Worm (Caenorhabditis elegans): ENCODE data around the gene fipr-6.

The fipr-6 gene

DNA sequence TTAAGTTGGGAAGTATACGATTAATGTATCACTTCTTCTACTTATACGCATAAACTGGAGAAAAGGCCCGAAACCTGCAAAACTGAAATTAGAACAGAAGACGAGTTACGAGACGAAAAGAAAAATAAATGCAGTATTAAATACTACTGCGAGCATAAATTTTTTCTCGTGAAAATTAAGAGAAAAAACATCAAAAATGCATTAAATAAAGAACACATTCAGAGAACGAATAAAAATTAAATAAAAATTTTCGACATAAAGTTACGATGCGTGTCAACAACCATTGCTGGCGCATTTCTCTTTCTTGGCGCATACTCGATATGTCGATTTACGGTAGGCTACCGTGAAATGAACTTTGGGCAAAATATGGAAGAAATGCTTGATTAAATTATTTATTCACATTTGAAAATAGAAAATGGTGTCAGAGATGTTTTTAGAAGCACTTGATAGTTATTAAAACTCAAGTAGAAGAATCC is 26.1 kb upstream of the fipr-6 start, which contains the start of the genes ZK856.19 and ZK856.11:
Gene ZK856.19 (minus strand): TSS at position 51 of the 476 bp plus-strand sequence.
Gene ZK856.11 (minus strand): TSS at position 76 of the 476 bp plus-strand sequence.
- TF ChIP-seq ztf-23 (GFP tag; IDR thresholded peaks at IDR 0.05) (no peak), tab-1 (GFP tag; IDR thresholded peaks at IDR 0.05) (no peak), T22C8.4 (GFP tag; IDR thresholded peaks at IDR 0.05) (no peak), med-1 (GFP tag; optimal IDR thresholded peaks at IDR 0.05; ENCODE audit: insufficient read depth) (no peak), ztf-29 (GFP tag; IDR thresholded peaks at IDR 0.05) (no peak), ref-1 (GFP tag; conservative IDR thresholded peaks at IDR 0.05) (no peak), flt-1 (GFP tag; IDR thresholded peaks at IDR 0.05) (no peak), cog-1 (tag; optimal IDR thresholded peaks at IDR 0.05) (no peak), klf-2 (GFP tag; conservative IDR thresholded peaks at IDR 0.05) (no peak)

DNA sequence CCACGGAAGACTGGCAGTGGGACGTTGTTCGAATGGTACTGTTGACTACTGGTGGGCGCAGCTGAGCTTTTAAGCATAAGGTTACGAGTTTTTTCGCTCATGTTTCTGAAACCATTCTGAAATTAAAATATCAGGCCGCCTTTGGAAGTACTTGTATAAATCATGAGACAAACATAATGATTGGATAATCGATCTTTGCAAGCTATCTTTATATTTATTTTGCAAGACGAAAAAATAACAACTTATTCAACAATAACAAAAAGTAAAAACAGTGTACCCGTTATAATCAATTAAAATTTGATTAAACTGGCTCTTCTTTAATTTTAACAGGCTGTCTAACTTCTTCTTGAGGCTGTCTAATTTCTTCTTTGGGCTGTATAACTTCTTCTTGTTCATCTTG is 25.5 kb upstream of the fipr-6 start, which contains the start of gene ZK856.16:
Gene ZK856.16 (minus strand): TSS at position 101 of the 400 bp plus-strand sequence.
- TF ChIP-seq ztf-29 (GFP tag; IDR thresholded peaks at IDR 0.05) (no peak), tab-1 (GFP tag; IDR thresholded peaks at IDR 0.05) (no peak)

DNA sequence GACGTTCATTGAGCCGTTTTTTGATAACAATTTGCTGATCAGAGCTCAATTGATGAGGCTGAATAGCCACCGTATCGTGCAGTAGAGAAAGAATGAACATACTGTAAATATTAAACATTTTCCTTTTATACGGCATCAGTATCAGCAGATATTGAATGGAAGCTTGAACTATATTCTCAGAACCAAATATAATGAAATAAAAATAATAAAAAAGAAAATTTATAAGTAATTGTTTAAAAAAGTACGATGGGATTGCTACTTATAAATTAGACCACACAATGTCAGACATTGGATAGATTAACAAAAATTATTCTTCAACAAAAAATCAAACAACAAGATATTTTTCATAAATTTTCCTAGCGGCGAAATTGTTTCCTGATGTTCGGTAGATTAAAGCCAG is 24.5 kb upstream of the fipr-6 start, which contains the start of gene rpc-25:
Gene rpc-25 (minus strand): TSS at position 101 of the 400 bp plus-strand sequence.
- TF ChIP-seq med-1 (GFP tag; optimal IDR thresholded peaks at IDR 0.05; ENCODE audit: insufficient read depth), result no peak
- no peak for TF ChIP-seq ztf-23 (GFP tag; IDR thresholded peaks at IDR 0.05)
- no peak for TF ChIP-seq cog-1 (tag; optimal IDR thresholded peaks at IDR 0.05)
- TF ChIP-seq ref-1 (GFP tag; conservative IDR thresholded peaks at IDR 0.05), result no peak
- no peak for TF ChIP-seq flt-1 (GFP tag; IDR thresholded peaks at IDR 0.05)
- no peak for TF ChIP-seq T22C8.4 (GFP tag; IDR thresholded peaks at IDR 0.05)
- TF ChIP-seq ztf-29 (GFP tag; IDR thresholded peaks at IDR 0.05), result no peak
- TF ChIP-seq klf-2 (GFP tag; conservative IDR thresholded peaks at IDR 0.05), result no peak
- TF ChIP-seq tab-1 (GFP tag; IDR thresholded peaks at IDR 0.05), result no peak

DNA sequence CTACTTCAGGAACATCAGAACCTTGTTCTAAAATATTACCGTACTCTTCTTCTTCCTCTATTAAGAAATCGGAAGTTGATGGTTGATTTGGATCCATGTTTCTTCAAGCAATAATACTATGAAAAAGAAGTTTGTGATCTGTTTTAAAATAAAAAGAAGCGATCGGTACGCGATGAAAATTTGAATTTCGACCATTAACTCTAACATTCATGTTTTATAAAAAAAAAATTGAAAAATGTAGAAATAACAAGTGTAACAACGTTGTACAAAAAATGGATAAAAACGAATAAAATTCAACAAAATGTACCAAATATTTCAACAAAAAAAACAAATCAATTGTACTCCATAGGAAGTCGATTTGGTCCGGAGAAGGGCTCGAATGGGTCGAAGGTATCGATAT is 20.8 kb upstream of the fipr-6 start, which contains the start of gene tftc-3:
Gene tftc-3 (minus strand): TSS at position 101 of the 400 bp plus-strand sequence.
- TF ChIP-seq klf-2 (GFP tag; conservative IDR thresholded peaks at IDR 0.05) (no peak), tab-1 (GFP tag; IDR thresholded peaks at IDR 0.05) (no peak), ztf-23 (GFP tag; IDR thresholded peaks at IDR 0.05) (no peak), ztf-29 (GFP tag; IDR thresholded peaks at IDR 0.05) (no peak), T22C8.4 (GFP tag; IDR thresholded peaks at IDR 0.05) (no peak), flt-1 (GFP tag; IDR thresholded peaks at IDR 0.05) (no peak), cog-1 (tag; optimal IDR thresholded peaks at IDR 0.05) (no peak), ref-1 (GFP tag; conservative IDR thresholded peaks at IDR 0.05) (no peak), med-1 (GFP tag; optimal IDR thresholded peaks at IDR 0.05; ENCODE audit: insufficient read depth) (no peak)

DNA sequence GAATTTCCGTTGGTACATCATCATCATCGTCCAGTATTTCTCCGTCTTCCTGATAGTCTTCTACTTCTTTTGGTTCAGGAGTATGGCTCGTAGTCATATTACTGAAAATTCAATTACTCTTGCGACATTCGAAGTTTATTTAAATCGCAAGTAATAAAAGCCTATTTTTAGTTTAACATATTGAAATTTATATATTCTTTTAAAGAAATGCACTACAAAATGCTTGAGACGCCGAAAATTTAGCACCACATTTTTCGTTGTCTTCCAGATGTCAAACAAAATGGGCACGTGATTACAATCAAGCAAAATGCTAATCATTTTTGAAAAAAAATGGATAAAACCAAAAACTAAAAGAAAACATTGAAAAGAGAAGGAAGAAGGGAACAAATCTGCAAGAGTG is 19.0 kb upstream of the fipr-6 start, which contains the start of gene zhit-3:
Gene zhit-3 (minus strand): TSS at position 101 of the 400 bp plus-strand sequence.
- TF ChIP-seq tab-1 (GFP tag; IDR thresholded peaks at IDR 0.05) (no peak), cog-1 (tag; optimal IDR thresholded peaks at IDR 0.05) (no peak), flt-1 (GFP tag; IDR thresholded peaks at IDR 0.05) (no peak), ref-1 (GFP tag; conservative IDR thresholded peaks at IDR 0.05) (no peak), klf-2 (GFP tag; conservative IDR thresholded peaks at IDR 0.05) (no peak), ztf-29 (GFP tag; IDR thresholded peaks at IDR 0.05) (no peak), T22C8.4 (GFP tag; IDR thresholded peaks at IDR 0.05) (no peak), med-1 (GFP tag; optimal IDR thresholded peaks at IDR 0.05; ENCODE audit: insufficient read depth) (no peak)

DNA sequence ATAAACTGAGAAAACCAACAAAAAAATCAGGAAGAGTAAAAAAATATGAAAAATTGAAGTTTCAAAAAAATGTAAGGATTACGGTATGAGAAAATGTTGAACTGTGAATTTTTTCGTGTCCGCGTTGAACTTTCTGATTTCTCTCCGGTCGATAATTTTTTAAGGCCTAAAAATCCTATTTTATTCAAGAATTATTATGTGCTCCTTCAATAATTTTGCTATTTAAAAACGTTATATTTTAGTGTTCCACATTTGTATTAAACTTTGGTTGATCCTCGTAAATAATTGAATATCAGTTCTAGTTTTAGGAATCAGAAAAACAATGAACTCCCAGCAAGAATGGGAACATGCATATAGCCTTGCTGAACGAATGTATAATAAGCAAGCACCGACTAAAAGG is 18.4 kb upstream of the fipr-6 start, which contains the start of gene hpo-40:
Gene hpo-40 (plus strand): TSS at position 301 of the 400 bp plus-strand sequence.
- TF ChIP-seq klf-2 (GFP tag; conservative IDR thresholded peaks at IDR 0.05) (no peak), flt-1 (GFP tag; IDR thresholded peaks at IDR 0.05) (no peak), ztf-29 (GFP tag; IDR thresholded peaks at IDR 0.05) (no peak), tab-1 (GFP tag; IDR thresholded peaks at IDR 0.05) (no peak), cog-1 (tag; optimal IDR thresholded peaks at IDR 0.05) (no peak), ztf-23 (GFP tag; IDR thresholded peaks at IDR 0.05) (no peak), T22C8.4 (GFP tag; IDR thresholded peaks at IDR 0.05) (no peak), ref-1 (GFP tag; conservative IDR thresholded peaks at IDR 0.05) (no peak)

DNA sequence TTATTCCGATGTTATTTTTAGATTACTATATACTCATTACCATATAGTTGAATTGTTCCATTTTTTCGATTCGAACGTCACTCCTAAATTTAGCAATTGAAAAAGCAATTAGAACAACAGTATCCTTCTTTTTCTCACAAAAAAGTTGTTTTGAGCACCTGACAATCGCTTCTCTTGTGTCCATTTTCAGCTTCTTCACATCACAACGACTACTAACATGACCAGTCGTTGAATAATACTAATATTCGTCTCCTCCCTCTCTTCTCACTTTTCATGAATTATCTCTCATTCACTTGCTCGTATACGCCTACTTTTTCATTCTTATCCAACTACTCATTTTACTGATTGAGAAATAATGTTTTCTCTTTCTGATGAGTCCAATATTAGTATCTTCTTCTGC is 14.3 kb upstream of the fipr-6 start, which contains the start of gene ZK856.14:
Gene ZK856.14 (plus strand): TSS at position 301 of the 400 bp plus-strand sequence.
- no peak for TF ChIP-seq T22C8.4 (GFP tag; IDR thresholded peaks at IDR 0.05)
- TF ChIP-seq flt-1 (GFP tag; IDR thresholded peaks at IDR 0.05), result no peak
- no peak for TF ChIP-seq med-1 (GFP tag; optimal IDR thresholded peaks at IDR 0.05; ENCODE audit: insufficient read depth)
- TF ChIP-seq klf-2 (GFP tag; conservative IDR thresholded peaks at IDR 0.05), result no peak
- no peak for TF ChIP-seq ref-1 (GFP tag; conservative IDR thresholded peaks at IDR 0.05)
- no peak for TF ChIP-seq tab-1 (GFP tag; IDR thresholded peaks at IDR 0.05)
- no peak for TF ChIP-seq ztf-29 (GFP tag; IDR thresholded peaks at IDR 0.05)
- no peak for TF ChIP-seq cog-1 (tag; optimal IDR thresholded peaks at IDR 0.05)
- no peak for TF ChIP-seq ztf-23 (GFP tag; IDR thresholded peaks at IDR 0.05)

DNA sequence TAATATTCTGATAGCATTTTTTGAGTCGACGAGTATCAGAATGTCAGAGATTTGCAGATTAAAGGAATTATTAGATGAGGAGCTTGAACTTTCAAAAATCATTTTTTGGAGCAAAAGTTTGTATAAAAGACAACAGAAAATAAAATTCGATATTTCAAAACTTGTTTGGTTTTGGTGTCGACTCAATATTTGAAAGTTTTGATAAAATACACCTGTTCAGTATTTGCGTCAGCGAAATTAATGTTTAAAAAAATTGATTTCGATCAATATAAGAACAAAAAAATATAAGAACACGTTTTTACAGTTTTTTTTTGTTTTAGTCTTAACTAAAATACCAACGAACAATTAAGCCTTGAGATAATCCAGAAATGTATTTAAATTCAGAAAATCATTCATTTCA is 10.4 kb upstream of the fipr-6 start, which contains the start of gene C12D8.13:
Gene C12D8.13 (minus strand): TSS at position 101 of the 400 bp plus-strand sequence.
- TF ChIP-seq ref-1 (GFP tag; conservative IDR thresholded peaks at IDR 0.05) (no peak), klf-2 (GFP tag; conservative IDR thresholded peaks at IDR 0.05) (no peak), flt-1 (GFP tag; IDR thresholded peaks at IDR 0.05) (no peak), ztf-29 (GFP tag; IDR thresholded peaks at IDR 0.05) (no peak), med-1 (GFP tag; optimal IDR thresholded peaks at IDR 0.05; ENCODE audit: insufficient read depth) (no peak), ztf-23 (GFP tag; IDR thresholded peaks at IDR 0.05) (no peak), cog-1 (tag; optimal IDR thresholded peaks at IDR 0.05) (no peak), T22C8.4 (GFP tag; IDR thresholded peaks at IDR 0.05) (no peak)

DNA sequence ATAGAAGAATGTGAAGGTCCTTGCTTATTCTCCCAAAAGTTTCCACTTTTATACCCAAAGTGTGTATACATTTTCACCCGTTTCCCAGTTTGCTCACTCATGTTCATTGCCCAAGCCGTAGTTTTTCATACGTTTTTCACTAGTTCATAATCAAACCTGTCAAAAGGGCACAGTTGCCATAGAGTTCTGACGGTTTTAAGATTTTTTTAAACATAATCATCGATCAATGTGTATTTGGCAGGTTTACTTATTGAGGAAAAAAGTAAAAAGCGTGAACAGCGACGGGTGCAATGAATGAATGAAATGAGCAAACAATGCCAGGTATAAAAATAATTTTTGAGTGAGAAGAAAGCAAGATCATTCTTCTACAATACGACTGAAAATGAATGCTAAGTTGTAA is 9.7 kb upstream of the fipr-6 start, which contains the start of the genes fipr-5 and fipr-9:
Gene fipr-5 (minus strand): TSS at position 101 of the 400 bp plus-strand sequence.
Gene fipr-9 (plus strand): TSS at position 346 of the 400 bp plus-strand sequence.
- TF ChIP-seq ref-1 (GFP tag; conservative IDR thresholded peaks at IDR 0.05) (no peak), med-1 (GFP tag; optimal IDR thresholded peaks at IDR 0.05; ENCODE audit: insufficient read depth) (no peak), flt-1 (GFP tag; IDR thresholded peaks at IDR 0.05) (no peak), ztf-29 (GFP tag; IDR thresholded peaks at IDR 0.05) (no peak), tab-1 (GFP tag; IDR thresholded peaks at IDR 0.05) (no peak), cog-1 (tag; optimal IDR thresholded peaks at IDR 0.05) (no peak), klf-2 (GFP tag; conservative IDR thresholded peaks at IDR 0.05) (no peak), ztf-23 (GFP tag; IDR thresholded peaks at IDR 0.05) (no peak), T22C8.4 (GFP tag; IDR thresholded peaks at IDR 0.05) (no peak)
